Fruit fly (Drosophila melanogaster) whole organism, prepupa: Measurements from ENCODE around the gene CG32817.
A peak's percentile ranks its signal among the peaks of the same experiment; 100 is the strongest.

Experiments
- CG10631 ChIP-seq: fragments of 200-800 bp; sonication (Bioruptor generic); optimal IDR thresholded peaks from 2 replicates; lab custom pipeline; 2016; ENCODE audit warnings: missing biosample characterization, missing genetic modification characterization
- CG11294 ChIP-seq: fragments of 200-800 bp; sonication (Bioruptor generic); IDR thresholded peaks from 2 replicates; pipeline ENCODE4 v1.3.6; 2022; ENCODE audit warnings: missing biosample characterization, missing genetic modification characterization
- CG11762 ChIP-seq: fragments of 200-800 bp; sonication (Bioruptor generic); optimal IDR thresholded peaks from 3 replicates; lab custom pipeline; 2016; ENCODE audit warnings: missing biosample characterization, missing genetic modification characterization; ENCODE audit not compliant: insufficient read depth
- CG15336 ChIP-seq: fragments of 200-800 bp; sonication (Bioruptor generic); IDR thresholded peaks from 2 replicates; pipeline ENCODE4 v1.3.6; 2022; ENCODE audit warnings: missing biosample characterization, missing genetic modification characterization
- CG1621 ChIP-seq: fragments of 200-800 bp; sonication (Bioruptor generic); optimal IDR thresholded peaks from 3 replicates; lab custom pipeline; 2018; ENCODE audit warnings: missing biosample characterization, mild to moderate bottlenecking, missing genetic modification characterization
- CG3032 ChIP-seq: fragments of 200-800 bp; optimal IDR thresholded peaks from 2 replicates; lab custom pipeline; 2019; ENCODE audit warnings: missing biosample characterization, mild to moderate bottlenecking, missing genetic modification characterization, moderate library complexity
- CG31627 ChIP-seq: fragments of 200-800 bp; sonication (Bioruptor generic); optimal IDR thresholded peaks from 3 replicates; lab custom pipeline; 2016; ENCODE audit warnings: missing biosample characterization, missing genetic modification characterization
- CG34406 ChIP-seq: fragments of 200-800 bp; sonication (Bioruptor generic); optimal IDR thresholded peaks from 3 replicates; lab custom pipeline; 2016; ENCODE audit warnings: missing biosample characterization, missing genetic modification characterization
- CG3919 ChIP-seq: fragments of 200-800 bp; sonication (Bioruptor generic); optimal IDR thresholded peaks from 3 replicates; lab custom pipeline; 2016; ENCODE audit warnings: missing biosample characterization, missing genetic modification characterization
- CG4318 ChIP-seq: fragments of 200-800 bp; sonication (Bioruptor generic); optimal IDR thresholded peaks from 3 replicates; lab custom pipeline; 2017; ENCODE audit warnings: missing biosample characterization, mild to moderate bottlenecking, missing genetic modification characterization
- CG6276 ChIP-seq: fragments of 200-800 bp; sonication (Bioruptor generic); optimal IDR thresholded peaks from 2 replicates; lab custom pipeline; 2017; ENCODE audit warnings: missing biosample characterization, mild to moderate bottlenecking, missing genetic modification characterization
- CG8319 ChIP-seq: fragments of 200-800 bp; sonication (Bioruptor generic); optimal IDR thresholded peaks from 3 replicates; lab custom pipeline; 2016; ENCODE audit warnings: missing biosample characterization, missing genetic modification characterization
- CG8632 ChIP-seq: fragments of 200-800 bp; sonication (Bioruptor generic); optimal IDR thresholded peaks from 3 replicates; lab custom pipeline; 2016; ENCODE audit warnings: missing biosample characterization, missing genetic modification characterization
- Eip78C ChIP-seq: fragments of 200-800 bp; sonication (Bioruptor generic); peaks from one replicate; lab custom pipeline; 2016; ENCODE audit warnings: missing biosample characterization, missing genetic modification characterization
- Ets21C ChIP-seq: fragments of 200-800 bp; sonication (Bioruptor generic); optimal IDR thresholded peaks from 3 replicates; lab custom pipeline; 2016; ENCODE audit warnings: missing biosample characterization, missing genetic modification characterization
- Ets96B ChIP-seq: fragments of 200-800 bp; optimal IDR thresholded peaks from 2 replicates; lab custom pipeline; 2019; ENCODE audit warnings: missing biosample characterization, mild to moderate bottlenecking, missing genetic modification characterization, moderate library complexity
- Lpt ChIP-seq: fragments of 200-800 bp; sonication (Bioruptor generic); optimal IDR thresholded peaks from 3 replicates; lab custom pipeline; 2016; ENCODE audit warnings: missing biosample characterization, missing genetic modification characterization
- OdsH ChIP-seq: fragments of 200-800 bp; sonication (Bioruptor generic); optimal IDR thresholded peaks from 3 replicates; lab custom pipeline; 2016; ENCODE audit warnings: missing biosample characterization, missing genetic modification characterization
- Sox14 ChIP-seq: fragments of 200-800 bp; sonication (Bioruptor generic); optimal IDR thresholded peaks from 3 replicates; lab custom pipeline; 2016; ENCODE audit warnings: missing biosample characterization, missing genetic modification characterization
- Sox15 ChIP-seq: fragments of 200-800 bp; sonication (Bioruptor generic); optimal IDR thresholded peaks from 3 replicates; lab custom pipeline; 2016; ENCODE audit warnings: missing biosample characterization, missing genetic modification characterization
- achi ChIP-seq: fragments of 200-800 bp; sonication (Bioruptor generic); optimal IDR thresholded peaks from 3 replicates; lab custom pipeline; 2016; ENCODE audit warnings: missing biosample characterization, missing genetic modification characterization
- acj6 ChIP-seq: fragments of 200-800 bp; sonication (Bioruptor generic); optimal IDR thresholded peaks from 3 replicates; lab custom pipeline; 2016; ENCODE audit warnings: missing biosample characterization, missing genetic modification characterization
- cyc ChIP-seq: fragments of 200-800 bp; sonication (Bioruptor generic); optimal IDR thresholded peaks from 3 replicates; lab custom pipeline; 2016; ENCODE audit warnings: missing biosample characterization, missing genetic modification characterization
- dac ChIP-seq: fragments of 200-800 bp; sonication (Bioruptor generic); optimal IDR thresholded peaks from 2 replicates; lab custom pipeline; 2017; ENCODE audit warnings: missing biosample characterization, mild to moderate bottlenecking, missing genetic modification characterization
- dsx ChIP-seq: fragments of 200-800 bp; optimal IDR thresholded peaks from 3 replicates; lab custom pipeline; 2019; ENCODE audit warnings: missing biosample characterization, mild to moderate bottlenecking, missing genetic modification characterization, moderate library complexity; ENCODE audit not compliant: poor library complexity, severe bottlenecking
- fd59A ChIP-seq: fragments of 200-800 bp; sonication (Bioruptor generic); optimal IDR thresholded peaks from 2 replicates; lab custom pipeline; 2017; ENCODE audit warnings: missing biosample characterization, mild to moderate bottlenecking, missing genetic modification characterization, missing genetic modification reagents
- fkh ChIP-seq: fragments of 200-800 bp; sonication (Bioruptor generic); optimal IDR thresholded peaks from 3 replicates; lab custom pipeline; 2017; ENCODE audit warnings: missing biosample characterization, mild to moderate bottlenecking, missing genetic modification characterization, moderate library complexity
- lz ChIP-seq: fragments of 200-800 bp; sonication (Bioruptor generic); optimal IDR thresholded peaks from 3 replicates; lab custom pipeline; 2016; ENCODE audit warnings: missing biosample characterization, missing genetic modification characterization
- net ChIP-seq: fragments of 200-800 bp; sonication (Bioruptor generic); optimal IDR thresholded peaks from 3 replicates; lab custom pipeline; 2016; ENCODE audit warnings: missing biosample characterization, missing genetic modification characterization
- pdm3 ChIP-seq: fragments of 200-800 bp; sonication (Bioruptor generic); optimal IDR thresholded peaks from 3 replicates; lab custom pipeline; 2016; ENCODE audit warnings: missing biosample characterization, missing genetic modification characterization
- salr ChIP-seq, 2 experiments: fragments of 200-800 bp; sonication (Bioruptor generic); optimal IDR thresholded peaks; 3 replicates each; lab custom pipeline; 2016 to 2018; ENCODE audit warnings: missing biosample characterization in 2 of 2, missing genetic modification characterization in 2 of 2, mild to moderate bottlenecking in 1 of 2
- svp ChIP-seq: fragments of 200-800 bp; sonication (Bioruptor generic); peaks from one replicate; lab custom pipeline; 2016; ENCODE audit warnings: missing biosample characterization, missing genetic modification characterization
- topi ChIP-seq: fragments of 200-800 bp; sonication (Bioruptor generic); optimal IDR thresholded peaks from 3 replicates; lab custom pipeline; 2016; ENCODE audit warnings: missing biosample characterization, missing genetic modification characterization
- vri ChIP-seq: fragments of 200-800 bp; sonication (Bioruptor generic); optimal IDR thresholded peaks from 3 replicates; lab custom pipeline; 2016; ENCODE audit warnings: missing biosample characterization, mild to moderate bottlenecking, missing genetic modification characterization

The CG32817 gene

DNA sequence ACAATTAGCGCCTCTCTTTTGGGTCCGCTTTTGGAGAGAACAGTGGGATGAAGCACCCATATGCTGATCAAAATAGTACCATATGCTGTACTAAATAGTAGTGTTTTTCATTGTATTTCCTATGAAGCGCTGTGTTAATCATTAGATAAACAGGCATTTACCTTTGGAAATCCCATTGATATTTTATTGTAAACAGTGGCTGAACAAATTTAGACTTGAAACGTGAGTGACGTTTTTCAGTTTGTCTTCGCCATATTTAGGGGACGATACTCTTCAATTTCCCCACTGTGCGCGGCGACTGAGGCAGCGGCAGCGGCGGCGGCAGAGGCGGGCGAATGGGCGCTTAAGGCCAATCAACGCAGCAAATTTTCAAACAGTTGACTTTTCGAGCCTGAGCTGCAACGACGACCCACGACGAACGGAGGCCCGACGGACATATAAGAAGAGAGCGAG is 20.7 kb downstream of the CG32817 start (continued):
- TF ChIP-seq CG15336 (GFP tag; lab: Robert Waterston, UW) (peak; percentile 82), CG8632 (GFP tag; lab: Kevin White, UChicago) (peak; percentile 59), CG1621 (tag; lab: Kevin White, UChicago) (no peak), CG11762 (GFP tag; lab: Kevin White, UChicago) (peak; percentile 42), net (peak; percentile 83), CG4318 (GFP tag; lab: Kevin White, UChicago) (peak; percentile 82), CG31627 (GFP tag; lab: Kevin White, UChicago) (peak; percentile 67), CG10631 (GFP tag; lab: Kevin White, UChicago) (peak; percentile 51)

DNA sequence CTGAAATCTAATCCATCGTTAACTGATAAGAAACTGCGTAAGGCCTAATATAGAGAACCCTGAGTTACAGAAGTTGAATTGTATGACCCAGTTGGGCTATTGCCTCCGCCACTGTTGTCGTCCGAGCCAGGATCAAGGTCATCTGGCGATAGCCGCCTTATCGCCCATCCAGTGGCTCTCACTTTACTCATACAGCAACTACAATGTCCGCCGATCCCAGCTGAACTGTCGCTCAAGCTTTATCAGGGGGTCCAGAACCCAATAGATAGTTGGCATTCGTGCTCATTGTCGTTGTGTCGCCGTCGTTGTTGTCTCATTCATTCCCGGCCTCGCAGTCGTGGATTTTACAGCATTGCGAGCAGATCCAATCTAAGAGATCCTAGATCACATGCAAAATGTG is 30.3 kb downstream of the CG32817 start, which contains the start of gene arg:
TSS of gene arg (plus strand) at position 319 of the 400 bp plus-strand sequence.
- TF ChIP-seq dsx (GFP tag; lab: Kevin White, UChicago) (peak; percentile 55), svp (GFP tag; lab: Kevin White, UChicago) (peak; percentile 82), Ets96B (tag; lab: Kevin White, UChicago) (no peak)
- TF ChIP-seq, all 60 proteins: peak for 2

DNA sequence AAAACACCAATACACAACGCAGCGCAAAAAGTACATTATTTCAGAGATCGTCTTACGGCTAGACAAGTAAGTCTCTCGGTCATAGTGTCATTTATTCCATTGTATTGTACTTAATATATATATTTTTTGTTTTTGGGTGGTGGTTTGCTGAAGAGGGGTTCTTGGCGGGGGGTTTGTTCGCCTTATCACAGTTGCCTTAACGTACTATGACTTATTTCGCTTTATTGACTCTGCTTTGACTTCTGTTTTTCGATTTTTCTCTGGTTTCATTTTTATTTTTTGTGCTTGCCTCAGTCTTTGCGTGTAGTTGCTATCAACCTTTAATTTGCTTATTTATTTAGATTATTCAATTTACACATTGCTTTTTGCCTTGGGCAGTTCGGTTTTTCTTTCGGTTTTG is 31.7 kb downstream of the CG32817 start:
- TF ChIP-seq pdm3 (no peak), CG11294 (GFP tag; lab: Robert Waterston, UW) (no peak), vri (GFP tag; lab: Kevin White, UChicago) (peak; percentile 55), fkh (GFP tag; lab: Kevin White, UChicago) (peak; percentile 53), topi (GFP tag; lab: Kevin White, UChicago) (no peak), cyc (GFP tag; lab: Kevin White, UChicago) (no peak), svp (GFP tag; lab: Kevin White, UChicago) (peak; percentile 94)

DNA sequence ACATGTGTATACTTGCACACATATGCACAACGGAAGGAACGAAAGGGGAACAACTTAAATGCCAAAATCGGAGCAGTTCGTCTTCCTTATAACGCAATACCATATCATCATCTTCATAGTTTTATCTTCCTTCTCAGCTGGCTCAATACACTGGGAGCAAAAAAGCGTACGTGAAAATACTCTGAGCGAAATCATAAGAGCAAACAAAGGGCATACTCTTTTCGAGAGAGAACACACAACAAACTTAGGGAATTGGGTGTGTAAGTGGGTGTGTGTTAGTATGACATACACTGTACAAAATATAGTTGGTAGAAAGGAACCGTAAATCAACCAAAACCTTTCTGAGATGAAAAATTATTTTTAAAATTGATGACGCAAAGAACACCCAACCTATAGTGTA is 33.7 kb downstream of the CG32817 start:
- TF ChIP-seq svp (GFP tag; lab: Kevin White, UChicago) = peak; percentile 25
- TF ChIP-seq Lpt (GFP tag; lab: Kevin White, UChicago) = no peak
- TF ChIP-seq Sox15 (GFP tag; lab: Kevin White, UChicago) = no peak
- TF ChIP-seq lz (GFP tag; lab: Kevin White, UChicago) = no peak
- TF ChIP-seq Ets21C (GFP tag; lab: Kevin White, UChicago) = no peak
- no peak for TF ChIP-seq CG11294 (GFP tag; lab: Robert Waterston, UW)
- TF ChIP-seq Eip78C (GFP tag; lab: Kevin White, UChicago) = peak; percentile 67

DNA sequence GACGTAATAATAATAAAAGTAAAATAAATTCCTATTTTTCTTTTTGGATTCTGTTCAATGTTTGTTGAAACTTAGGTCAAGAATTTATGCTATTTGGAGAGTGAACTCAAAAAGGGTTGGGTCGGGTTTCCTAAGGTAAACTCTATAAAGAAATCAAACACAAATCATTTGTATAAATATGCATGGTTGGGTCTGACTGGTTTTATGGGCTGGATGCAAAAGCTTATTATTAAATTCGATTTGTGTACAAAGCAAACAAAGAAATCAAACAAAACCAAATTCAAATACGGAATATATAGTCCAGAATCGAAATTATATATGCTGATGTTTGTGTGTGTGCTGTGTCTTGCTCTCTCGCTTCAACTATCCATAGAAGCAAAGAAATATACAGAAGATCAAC is 36.8 kb downstream of the CG32817 start:
- TF ChIP-seq CG15336 (GFP tag; lab: Robert Waterston, UW) = no peak
- TF ChIP-seq fkh (GFP tag; lab: Kevin White, UChicago) = peak; percentile 49
- no peak for TF ChIP-seq OdsH (GFP tag; lab: Kevin White, UChicago)
- no peak for TF ChIP-seq CG6276 (GFP tag; lab: Kevin White, UChicago)
- TF ChIP-seq, all 60 proteins: peak for 1

DNA sequence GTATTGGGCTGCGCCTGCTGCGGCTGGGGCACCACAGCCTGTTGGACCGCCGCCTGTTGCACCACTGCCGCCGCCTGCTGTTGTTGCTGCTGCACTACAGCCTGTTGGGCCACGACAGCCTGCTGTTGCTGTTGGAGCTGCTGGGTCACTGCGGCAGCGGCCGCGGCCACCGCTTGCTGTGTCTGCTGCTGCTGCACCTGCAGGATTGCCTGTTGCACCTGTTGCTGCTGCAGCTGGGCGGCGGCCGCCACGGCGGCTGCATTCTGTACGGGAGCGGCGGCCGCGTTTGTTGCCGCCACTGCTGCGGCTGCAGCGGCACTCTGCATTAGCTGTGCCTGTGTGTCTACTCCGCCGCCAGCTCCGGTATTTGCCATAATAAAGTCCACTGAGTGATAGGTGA is 40.0 kb downstream of the CG32817 start:
- TF ChIP-seq CG34406 (GFP tag; lab: Kevin White, UChicago) (no peak), achi (GFP tag; lab: Kevin White, UChicago) (no peak), Sox14 (GFP tag; lab: Kevin White, UChicago) (no peak), dac (GFP tag; lab: Kevin White, UChicago) (no peak), dsx (GFP tag; lab: Kevin White, UChicago) (no peak), CG3919 (GFP tag; lab: Kevin White, UChicago) (no peak), Sox15 (GFP tag; lab: Kevin White, UChicago) (no peak), CG3032 (tag; lab: Kevin White, UChicago) (no peak), CG1621 (tag; lab: Kevin White, UChicago) (no peak), salr (GFP tag; optimal IDR thresholded peaks at IDR 0.05; lab: Kevin White, UChicago) (no peak), CG8319 (GFP tag; lab: Kevin White, UChicago) (no peak), fd59A (GFP tag; lab: Kevin White, UChicago) (no peak), acj6 (no peak)
